Fruit fly (Drosophila melanogaster) whole organism, larva: ENCODE measurements around the gene SP1029.

ENCODE experiments used
- noc ChIP-seq: fragments of 200-800 bp; sonication (Bioruptor generic); optimal IDR thresholded peaks from 3 replicates; lab custom pipeline; 2019; ENCODE audit warnings: missing biosample characterization, mild to moderate bottlenecking, missing genetic modification characterization, moderate library complexity

Gene SP1029

DNA sequence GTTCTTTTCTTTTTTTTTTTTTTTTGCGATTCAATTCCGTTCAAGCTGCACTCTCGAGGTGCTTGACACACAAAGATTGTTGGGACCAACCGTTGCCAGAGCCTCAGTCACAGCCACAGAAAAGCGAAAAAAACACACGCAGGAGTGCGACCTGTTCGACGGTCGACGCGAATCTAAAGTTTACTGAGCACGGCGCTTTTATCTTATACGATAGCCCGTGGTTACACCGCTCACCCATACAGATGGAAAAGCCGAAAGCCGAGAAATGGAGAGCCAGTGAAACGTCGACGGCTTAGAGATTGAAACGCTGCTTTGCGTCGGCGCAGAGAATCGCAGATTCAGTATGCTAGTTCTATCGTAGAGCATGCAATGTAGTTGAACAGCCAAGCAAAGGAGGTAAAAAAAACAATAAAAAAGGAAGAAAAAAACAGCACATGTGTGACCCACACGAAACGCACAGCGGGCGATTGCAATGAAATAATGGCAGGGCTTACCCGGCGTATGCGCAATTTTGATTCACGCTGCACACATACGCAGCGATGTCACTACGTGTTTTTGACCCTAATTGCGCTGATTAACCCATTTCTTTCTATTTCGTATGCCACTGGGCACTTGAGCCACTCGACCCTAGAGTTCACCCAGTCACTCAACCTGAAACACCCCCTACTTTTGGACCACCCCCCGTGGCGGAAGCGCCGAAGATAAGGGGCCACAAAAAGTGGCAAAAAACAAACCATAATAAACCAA is at the start of gene SP1029:
Gene SP1029, minus strand, starts transcription at position 180 of the 747 bp plus-strand sequence.
- TF ChIP-seq noc (tag; lab: Kevin White, UChicago), result no peak

DNA sequence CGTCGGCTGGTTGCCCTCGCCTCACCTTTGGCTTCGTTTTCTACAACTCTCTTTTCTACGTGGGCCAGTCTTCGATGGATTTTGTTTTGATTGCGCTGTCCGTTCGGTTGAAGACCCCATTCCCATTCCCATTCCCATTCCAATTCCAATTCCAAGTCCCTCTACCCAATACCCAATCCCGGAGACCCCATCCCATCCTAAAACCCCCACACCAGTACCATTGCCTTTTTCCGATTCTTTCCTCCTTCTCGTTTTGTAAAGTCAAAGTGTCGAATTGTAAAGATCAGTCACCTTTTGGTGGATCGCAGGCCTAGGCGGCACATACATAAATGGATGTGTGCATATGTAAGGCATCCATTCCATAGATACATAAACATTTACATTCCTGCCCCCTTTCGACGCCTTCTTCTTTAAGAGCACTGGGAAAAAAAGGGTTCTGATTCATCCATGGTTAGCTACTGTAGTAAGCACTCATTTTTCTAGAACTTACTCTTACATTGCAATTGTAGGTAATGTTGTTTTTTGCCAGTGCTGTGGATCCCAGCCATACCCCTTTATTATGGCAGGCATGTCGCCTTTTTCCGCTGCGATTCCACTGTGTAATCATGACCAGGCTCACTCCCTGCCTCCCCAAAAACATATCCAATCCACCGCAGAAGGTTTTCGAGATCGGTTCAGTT is 49.6 kb upstream of the SP1029 start:
- TF ChIP-seq noc (tag; lab: Kevin White, UChicago), result no peak

- no peak for TF ChIP-seq noc (tag; lab: Kevin White, UChicago)
Observed at dm6 chr3R:29297815-29298214, 47.6 kb upstream of the SP1029 start.

dm6 chr3R:29297080-29297479 is 46.8 kb upstream of the SP1029 start, which contains the start of gene CG14506:
TSS of gene CG14506 (minus strand) at chr3R:29297180.
- TF ChIP-seq noc (tag; lab: Kevin White, UChicago), result no peak

- TF ChIP-seq noc (tag; lab: Kevin White, UChicago), result no peak
Observed at dm6 chr3R:29293457-29293856, 43.2 kb upstream of the SP1029 start.

DNA sequence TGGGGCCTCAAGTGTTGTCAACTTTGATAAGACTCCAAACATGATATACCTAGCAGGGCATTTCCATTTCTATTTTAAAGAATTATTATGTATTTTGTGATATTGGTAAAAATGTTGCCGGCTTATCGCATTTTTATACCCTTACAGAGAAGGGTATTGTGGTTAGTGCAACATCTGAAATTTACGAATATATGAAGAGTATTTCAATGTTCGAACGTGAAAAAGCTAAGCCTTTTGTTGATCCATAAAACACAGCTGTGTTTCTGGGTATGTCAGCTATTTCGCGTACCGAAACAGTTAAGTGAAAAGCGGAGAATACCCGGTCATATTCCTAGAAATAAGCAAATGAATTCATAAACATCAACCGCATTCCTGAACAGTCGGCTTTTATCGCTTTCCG is 41.7 kb upstream of the SP1029 start:
- TF ChIP-seq noc (tag; lab: Kevin White, UChicago), result no peak

DNA sequence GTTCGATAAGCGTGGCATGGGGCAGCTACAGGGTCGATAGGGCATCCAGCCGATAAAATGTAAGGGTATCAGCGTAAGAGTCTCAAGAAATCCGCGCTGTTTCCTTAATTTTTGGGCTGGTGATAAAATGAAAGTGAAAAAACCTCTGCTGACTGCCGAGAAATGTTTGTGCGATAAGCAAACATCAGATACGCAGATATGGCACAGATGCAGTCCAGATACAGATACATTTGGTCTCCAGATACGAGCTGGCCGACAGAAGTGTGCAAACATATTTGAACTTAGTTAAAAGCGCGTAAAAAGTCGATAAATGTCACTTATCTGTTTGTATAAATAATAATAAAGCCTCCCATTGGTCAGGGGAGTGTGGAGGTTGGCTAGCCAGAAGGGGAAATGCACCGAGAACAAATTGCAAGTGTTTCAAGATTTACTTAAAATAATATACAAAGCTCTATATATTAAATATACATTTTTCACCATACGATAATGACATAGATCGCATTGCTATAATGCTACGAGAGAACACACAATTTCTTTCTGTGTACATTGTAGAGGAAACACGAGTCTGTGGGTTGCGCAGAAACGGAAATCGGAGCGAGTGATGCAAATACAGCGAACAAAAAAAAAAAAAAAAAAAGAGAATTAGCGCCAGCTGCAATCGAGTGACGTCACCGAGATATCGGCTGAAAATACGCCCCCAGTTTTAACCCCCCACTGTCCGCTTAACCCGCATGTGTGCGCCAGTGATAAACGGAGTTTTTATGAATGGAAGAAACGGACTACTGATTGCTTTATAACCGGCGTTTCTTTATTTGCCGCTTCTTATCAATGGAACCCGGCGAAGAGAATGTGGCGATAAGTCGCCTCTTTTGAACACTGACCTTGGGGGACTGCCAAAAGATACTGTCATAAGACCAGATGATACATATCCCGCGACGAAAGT is 40.6 kb upstream of the SP1029 start:
- TF ChIP-seq noc (tag; lab: Kevin White, UChicago), result no peak

- TF ChIP-seq noc (tag; lab: Kevin White, UChicago), result no peak
Observed at dm6 chr3R:29287320-29287957, 37.2 kb upstream of the SP1029 start.

DNA sequence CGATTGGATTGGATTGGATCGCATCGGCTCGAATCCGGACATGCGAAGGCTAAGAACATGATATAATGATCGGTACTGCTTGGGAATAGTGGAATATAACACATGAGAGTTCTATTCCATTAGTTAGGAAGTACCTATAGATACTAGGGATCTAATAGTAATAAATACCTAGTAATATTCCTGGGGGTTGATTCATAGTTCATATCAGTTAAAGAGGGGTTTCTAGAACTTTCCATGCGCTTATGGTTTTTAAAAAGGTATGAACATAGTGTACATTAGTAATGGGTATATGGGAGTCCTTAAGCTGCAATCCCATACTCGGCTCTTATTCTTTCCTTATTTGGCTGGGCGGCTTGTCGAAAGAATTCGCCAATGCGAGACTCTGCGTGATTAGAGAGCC is 34.1 kb upstream of the SP1029 start:
- TF ChIP-seq noc (tag; lab: Kevin White, UChicago), result no peak

dm6 chr3R:29282939-29283616 is 32.8 kb upstream of the SP1029 start:
- TF ChIP-seq noc (tag; lab: Kevin White, UChicago), result no peak

DNA sequence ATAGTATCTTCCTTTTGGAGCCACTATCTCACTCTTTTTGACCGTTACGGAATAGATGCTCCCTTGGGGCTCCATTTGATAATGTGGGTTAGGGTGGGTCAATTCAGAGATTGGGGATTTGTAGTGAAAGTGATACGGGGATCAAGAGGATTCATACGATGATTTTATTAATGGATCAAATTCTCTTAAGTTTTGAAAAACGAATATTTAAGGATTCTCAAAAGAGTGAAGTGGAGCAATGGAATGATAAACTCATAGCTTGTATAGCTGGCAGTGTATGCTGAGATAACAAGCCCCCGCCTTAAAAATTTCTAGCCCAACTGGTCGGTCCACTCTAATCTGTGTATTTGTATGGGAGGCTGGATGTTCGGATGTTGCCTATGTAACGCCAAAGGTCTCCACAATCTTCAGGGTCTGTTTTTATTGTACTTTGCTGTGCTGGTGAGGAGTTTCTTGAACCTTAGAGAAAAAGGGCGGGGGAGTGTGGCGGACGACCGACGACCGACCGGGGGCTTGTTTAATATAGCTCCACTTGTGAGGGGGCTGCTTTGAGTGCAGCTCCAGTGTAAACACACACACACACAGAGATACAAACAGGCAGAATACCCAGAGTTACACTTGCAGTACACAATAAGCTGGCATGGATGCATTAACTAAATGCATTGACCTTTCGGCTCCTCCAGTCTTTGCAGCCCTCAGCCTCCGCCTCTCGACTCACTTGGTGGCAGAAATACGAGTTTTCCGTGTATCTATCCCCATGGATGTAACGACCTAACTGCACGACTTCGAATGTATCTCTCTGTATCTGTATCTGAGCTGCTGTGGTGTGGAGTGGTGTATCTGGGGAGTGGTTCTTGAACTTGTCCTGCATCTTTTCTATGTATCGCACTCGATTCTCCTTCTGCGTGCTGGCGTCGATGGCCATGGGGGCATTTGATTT is 30.7 kb upstream of the SP1029 start:
- no peak for TF ChIP-seq noc (tag; lab: Kevin White, UChicago)

dm6 chr3R:29279557-29280203 is 29.4 kb upstream of the SP1029 start:
- TF ChIP-seq noc (tag; lab: Kevin White, UChicago), result no peak

- no peak for TF ChIP-seq noc (tag; lab: Kevin White, UChicago)
Observed at dm6 chr3R:29277748-29278147, 27.5 kb upstream of the SP1029 start.
